Worm (Caenorhabditis elegans): ENCODE data around the gene cka-2.
"Not testable (repeated sequence)": the region's sequence is repeated elsewhere in the genome, so short reads cannot be mapped to it uniquely, and the experiment has no call there.

Gene cka-2

DNA sequence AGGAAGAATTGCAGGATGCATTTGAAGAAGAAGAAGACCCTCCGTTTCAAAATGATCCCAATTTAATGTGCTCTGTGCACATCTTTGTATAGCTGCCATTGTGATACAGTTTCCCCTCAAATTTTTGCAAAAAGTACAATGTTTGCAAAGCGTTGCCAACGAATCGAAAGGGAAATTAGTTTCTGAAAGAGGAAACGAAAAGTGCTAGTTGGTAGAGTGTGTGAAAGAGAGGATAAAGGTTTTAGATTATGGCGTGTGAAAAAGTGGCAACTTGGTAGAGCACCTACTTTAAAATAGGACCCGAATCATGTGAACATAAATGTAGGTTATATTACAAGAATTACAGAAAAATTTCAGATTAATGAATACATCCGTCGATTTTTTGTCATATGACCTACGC, 25.7 kb downstream of the cka-2 start, which contains the start of gene C52B9.8:
Gene C52B9.8, minus strand, starts transcription at position 101 of the 400 bp plus-strand sequence.
- TF ChIP-seq lsy-2 (tag; optimal IDR thresholded peaks at IDR 0.05) (no peak), nhr-237 (tag; optimal IDR thresholded peaks at IDR 0.05) (no peak), lin-32 (GFP tag; optimal IDR thresholded peaks at IDR 0.05) (no peak), drap-1 (GFP tag; optimal IDR thresholded peaks at IDR 0.05) (no peak), nhr-76 (tag; optimal IDR thresholded peaks at IDR 0.05) (no peak), flh-1 (GFP tag; optimal IDR thresholded peaks at IDR 0.05) (no peak), zip-8 (tag; optimal IDR thresholded peaks at IDR 0.05) (no peak), unc-39 (tag; optimal IDR thresholded peaks at IDR 0.05) (no peak), tbx-8 (GFP tag; optimal IDR thresholded peaks at IDR 0.05) (no peak), unc-120 (tag; optimal IDR thresholded peaks at IDR 0.05; ENCODE audit: poor library complexity, severe bottlenecking) (no peak)

DNA sequence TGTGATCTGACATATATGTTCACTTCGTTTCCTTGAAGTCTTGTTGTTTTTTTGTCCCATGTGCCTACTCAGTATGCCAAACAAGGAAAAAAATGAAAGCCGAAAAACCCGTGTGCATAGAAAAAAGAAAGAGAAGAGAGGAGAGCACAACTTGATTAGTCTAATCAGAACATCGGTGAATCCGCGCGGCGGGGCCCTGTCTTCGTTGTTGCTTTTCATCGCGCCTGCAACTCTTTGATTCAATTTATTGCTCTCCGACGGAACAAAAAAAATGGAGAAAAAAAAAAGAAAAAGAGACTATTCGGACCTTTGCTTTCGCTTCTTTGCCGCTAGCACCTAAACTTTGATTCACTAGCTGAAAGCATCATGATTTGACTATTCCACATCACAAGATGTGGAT, 29.0 kb downstream of the cka-2 start:
- no peak for TF ChIP-seq nhr-237 (tag; optimal IDR thresholded peaks at IDR 0.05)
- TF ChIP-seq unc-120 (tag; optimal IDR thresholded peaks at IDR 0.05; ENCODE audit: poor library complexity, severe bottlenecking): no peak
- peak; percentile 82 for TF ChIP-seq ces-1 (GFP tag; optimal IDR thresholded peaks at IDR 0.05)
- no peak for TF ChIP-seq bed-3 (GFP tag; optimal IDR thresholded peaks at IDR 0.05)
- no peak for TF ChIP-seq ceh-39 (tag; optimal IDR thresholded peaks at IDR 0.05)
- TF ChIP-seq zip-8 (tag; optimal IDR thresholded peaks at IDR 0.05): no peak
- TF ChIP-seq ceh-43 (GFP tag; optimal IDR thresholded peaks at IDR 0.05): no peak

DNA sequence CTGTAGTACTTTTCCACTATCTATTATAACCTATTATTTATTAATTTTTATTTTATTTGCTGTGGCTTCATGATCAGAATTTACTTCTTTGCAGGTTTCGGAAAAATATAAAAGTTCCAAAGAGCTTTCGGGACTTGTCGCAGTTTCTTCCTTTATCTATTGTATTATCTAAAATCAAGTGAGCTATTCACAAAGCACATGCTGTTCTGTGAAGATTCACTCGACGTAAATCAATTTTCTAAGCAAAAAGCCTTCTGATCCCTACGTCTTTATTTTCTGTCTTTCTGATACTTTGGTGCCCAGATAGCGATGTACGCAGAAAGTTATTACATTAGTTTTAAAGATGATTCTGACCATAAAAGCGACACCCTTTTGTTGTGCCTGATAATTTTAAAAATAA, 31.2 kb downstream of the cka-2 start:
- TF ChIP-seq M03D4.4 (tag; optimal IDR thresholded peaks at IDR 0.05) (no peak), mab-5 (tag; optimal IDR thresholded peaks at IDR 0.05) (no peak), ces-1 (GFP tag; optimal IDR thresholded peaks at IDR 0.05) (peak; percentile 37), tbx-8 (GFP tag; optimal IDR thresholded peaks at IDR 0.05) (no peak), snpc-4 (tag; optimal IDR thresholded peaks at IDR 0.05) (no peak), ham-2 (GFP tag; optimal IDR thresholded peaks at IDR 0.05) (no peak), sptf-1 (tag; optimal IDR thresholded peaks at IDR 0.05) (no peak)

DNA sequence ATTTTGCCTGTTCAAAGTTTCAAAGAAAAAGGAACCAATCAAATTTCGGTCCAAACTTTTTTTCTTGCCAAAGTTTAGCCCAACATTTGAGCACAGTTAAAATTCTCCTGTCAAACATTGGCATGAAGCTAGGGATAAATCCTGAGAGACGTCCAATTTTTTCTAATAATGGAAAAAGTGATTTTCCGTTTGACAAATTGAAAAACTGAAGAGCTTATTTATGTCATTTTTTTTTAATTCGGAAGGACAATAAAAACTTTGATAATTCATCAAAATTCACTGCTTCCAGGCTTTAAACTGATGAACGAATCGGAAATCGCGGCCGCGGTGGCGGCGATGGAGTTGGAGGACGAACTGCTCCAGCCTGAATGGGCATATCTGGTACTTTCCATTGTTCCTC, 34.6 kb downstream of the cka-2 start, which contains the start of gene dop-6:
Gene dop-6, plus strand, starts transcription at position 301 of the 400 bp plus-strand sequence.
- no peak for TF ChIP-seq lsy-2 (tag; optimal IDR thresholded peaks at IDR 0.05)
- no peak for TF ChIP-seq M03D4.4 (tag; optimal IDR thresholded peaks at IDR 0.05)

DNA sequence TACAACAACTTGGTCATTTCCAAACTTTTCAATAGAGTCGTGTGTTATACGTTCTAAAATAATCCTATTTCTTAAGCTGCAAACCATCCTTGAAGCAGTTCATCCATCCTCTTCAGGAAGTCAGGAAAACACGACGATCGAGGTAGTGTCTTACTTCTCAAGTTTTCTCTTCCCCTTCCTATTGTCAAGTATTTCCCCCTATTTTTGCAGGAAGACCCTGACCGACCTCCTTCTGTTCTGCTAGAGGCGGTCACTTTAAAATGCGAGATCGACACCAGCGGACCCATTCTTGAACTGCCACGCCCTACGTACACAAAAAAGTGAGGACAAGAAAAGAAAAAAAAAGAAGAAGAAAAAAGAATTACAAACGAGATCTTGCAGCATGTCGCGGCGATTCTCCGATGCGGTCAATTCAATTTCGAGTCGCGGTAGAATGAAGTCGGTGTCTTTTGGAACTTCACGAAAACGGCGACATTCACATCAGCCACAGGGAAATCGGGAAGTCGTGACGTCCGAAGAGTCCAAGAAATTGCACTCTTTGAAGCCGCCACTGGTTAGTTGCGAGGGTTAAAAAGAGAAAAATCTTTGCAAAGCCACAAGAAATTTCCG, 37.0 kb downstream of the cka-2 start:
- TF ChIP-seq tbx-8 (GFP tag; optimal IDR thresholded peaks at IDR 0.05) (no peak), sem-2 (GFP tag; optimal IDR thresholded peaks at IDR 0.05) (no peak), nhr-237 (tag; optimal IDR thresholded peaks at IDR 0.05) (no peak), flh-1 (GFP tag; optimal IDR thresholded peaks at IDR 0.05) (no peak), ceh-83 (GFP tag; optimal IDR thresholded peaks at IDR 0.05) (no peak), ces-1 (GFP tag; optimal IDR thresholded peaks at IDR 0.05) (peak; percentile 41)

DNA sequence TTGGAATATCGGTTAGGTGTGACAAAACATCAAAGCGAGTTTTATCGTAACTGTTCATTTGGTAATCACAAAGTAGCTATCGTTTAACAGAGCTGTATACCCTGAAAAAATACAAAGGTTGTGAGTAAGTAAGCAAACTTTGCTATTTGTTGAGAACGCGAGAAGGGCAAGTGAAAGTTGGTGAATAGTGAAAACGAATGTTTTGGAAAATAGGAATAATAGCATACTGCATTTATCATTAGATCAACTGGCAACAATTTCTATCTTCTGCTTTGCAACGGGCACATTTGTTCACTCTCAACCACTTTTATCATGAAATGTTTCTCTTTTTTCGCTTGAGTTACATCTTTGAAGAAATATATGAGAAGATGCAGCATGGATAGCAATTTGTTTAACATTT, 42.9 kb downstream of the cka-2 start, which contains the start of gene C24A8.5:
Gene C24A8.5, minus strand, starts transcription at position 101 of the 400 bp plus-strand sequence.
- TF ChIP-seq mls-2 (tag; optimal IDR thresholded peaks at IDR 0.05) (no peak), zip-8 (tag; optimal IDR thresholded peaks at IDR 0.05) (no peak), ceh-39 (tag; optimal IDR thresholded peaks at IDR 0.05) (no peak), unc-62 (GFP tag; optimal IDR thresholded peaks at IDR 0.05) (no peak), mep-1 (tag; optimal IDR thresholded peaks at IDR 0.05) (no peak), ceh-43 (GFP tag; optimal IDR thresholded peaks at IDR 0.05) (no peak), bed-3 (GFP tag; optimal IDR thresholded peaks at IDR 0.05) (no peak), nhr-2 (tag; optimal IDR thresholded peaks at IDR 0.05) (no peak), flh-1 (GFP tag; optimal IDR thresholded peaks at IDR 0.05) (no peak), nhr-28 (tag; optimal IDR thresholded peaks at IDR 0.05) (no peak)

DNA sequence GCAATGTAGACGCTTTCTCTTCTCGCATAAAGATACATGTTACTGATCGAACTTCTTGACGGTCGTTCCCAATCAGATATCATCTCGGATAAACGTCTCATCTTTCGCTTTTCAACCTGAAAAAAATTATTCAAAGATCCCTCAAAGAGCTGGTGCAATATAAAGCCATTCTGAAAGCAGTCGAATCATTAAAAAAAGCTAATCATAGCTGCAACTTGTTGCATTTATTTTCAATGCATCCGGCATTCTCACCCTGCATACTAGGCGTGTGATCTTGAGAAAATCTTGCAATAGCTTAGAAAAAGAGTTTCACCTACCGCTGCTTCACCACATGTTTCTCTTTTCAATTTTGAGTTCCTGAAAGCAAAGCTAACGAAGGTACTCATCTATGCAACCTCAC, 46.4 kb downstream of the cka-2 start, which contains the start of gene C24A8.6:
Gene C24A8.6, minus strand, starts transcription at position 101 of the 400 bp plus-strand sequence.
- TF ChIP-seq mep-1, ztf-11, hlh-1 (tag; optimal IDR thresholded peaks at IDR 0.05): not testable (repeated sequence)

Data from whole organism, mixed stage, embryonic.